Fruit fly (Drosophila melanogaster) Kc167 (cell line): ENCODE data around the gene OS9.

Source experiments
- insv ChIP-seq: fragments of >200 bp; optimal IDR thresholded peaks from 3 replicates; lab custom pipeline; 2018; ENCODE audit warnings: missing external identifiers
- psq ChIP-seq: fragments of >200 bp; optimal IDR thresholded peaks from 2 replicates; lab custom pipeline; 2017; ENCODE audit warnings: missing external identifiers

DNA sequence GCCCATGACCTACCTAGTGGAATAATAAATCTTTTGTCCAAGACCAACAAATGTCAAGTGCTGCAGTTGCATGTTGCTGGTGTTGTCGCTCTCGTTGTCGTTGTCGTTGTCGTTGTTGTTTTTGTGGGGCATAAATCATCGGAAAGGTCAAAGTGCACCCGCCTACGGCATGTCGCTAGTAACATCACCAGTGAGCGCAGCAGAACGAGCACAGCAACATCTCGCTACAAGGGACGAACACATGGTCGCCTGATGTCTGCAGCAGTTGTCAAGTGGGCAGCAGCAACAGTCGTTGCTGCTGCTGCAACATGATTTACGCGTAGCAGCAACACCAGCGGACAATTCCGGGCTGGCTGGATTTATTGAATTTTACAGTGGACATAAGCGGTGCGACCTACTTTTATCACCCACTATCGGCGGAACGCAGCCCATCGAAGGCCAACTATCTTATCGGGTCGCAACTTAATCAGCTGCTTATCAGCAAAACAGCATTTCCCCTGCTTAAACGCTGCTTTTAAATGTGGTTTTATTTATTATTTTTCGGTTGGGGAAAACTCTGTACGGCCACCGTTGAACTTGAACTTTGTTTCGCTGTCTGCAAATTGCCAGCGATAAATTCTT lies 14.7 kb downstream of the OS9 start:
- TF ChIP-seq insv (lab: Kevin White, UChicago) = no peak
- no peak for TF ChIP-seq psq (lab: Kevin White, UChicago)
